Worm (Caenorhabditis elegans) whole organism, late embryonic: ENCODE measurements around the gene C06E7.2.

Experiments used
- F13H6.1 ChIP-seq: sonication (generic microtip); optimal IDR thresholded peaks from 2 replicates; lab custom pipeline; 2016; ENCODE audit warnings: missing genetic modification characterization, missing compliant biosample characterization
- Y22D7AL.16 ChIP-seq: sonication (generic microtip); optimal IDR thresholded peaks from 2 replicates; lab custom pipeline; 2016; ENCODE audit warnings: missing genetic modification characterization, missing compliant biosample characterization
- ama-1 ChIP-seq: fragments of 150-350 bp; optimal IDR thresholded peaks from 2 replicates; lab custom pipeline; 2014
- ceh-18 ChIP-seq: sonication (generic microtip); optimal IDR thresholded peaks from 2 replicates; lab custom pipeline; 2016; ENCODE audit warnings: missing genetic modification characterization, missing compliant biosample characterization
- ceh-19 ChIP-seq: fragments of 200-800 bp; sonication (Bioruptor generic); optimal IDR thresholded peaks from 2 replicates; lab custom pipeline; 2018; ENCODE audit warnings: mild to moderate bottlenecking, missing genetic modification characterization, missing compliant biosample characterization
- ceh-30 ChIP-seq: fragments of 150-350 bp; optimal IDR thresholded peaks from 2 replicates; lab custom pipeline; 2014; ENCODE audit warnings: missing biosample characterization, missing genetic modification characterization
- ceh-34 ChIP-seq: sonication (generic microtip); optimal IDR thresholded peaks from 2 replicates; lab custom pipeline; 2016; ENCODE audit warnings: mild to moderate bottlenecking, missing genetic modification characterization, missing compliant biosample characterization
- ceh-45 ChIP-seq: fragments of 200-800 bp; sonication (Bioruptor generic); IDR thresholded peaks from 2 replicates; pipeline ENCODE4 v1.3.6; 2022; ENCODE audit warnings: missing genetic modification reagents, missing genetic modification characterization, missing compliant biosample characterization
- dmd-4 ChIP-seq: sonication (generic microtip); optimal IDR thresholded peaks from 2 replicates; lab custom pipeline; 2016; ENCODE audit warnings: borderline replicate concordance, missing genetic modification characterization, missing compliant biosample characterization
- dve-1 ChIP-seq: sonication (generic microtip); optimal IDR thresholded peaks from 2 replicates; lab custom pipeline; 2017; ENCODE audit warnings: antibody characterized with exemption, mild to moderate bottlenecking, missing genetic modification characterization, missing compliant biosample characterization
- elt-2 ChIP-seq: sonication (generic microtip); optimal IDR thresholded peaks from 2 replicates; lab custom pipeline; 2016; ENCODE audit warnings: missing genetic modification reagents, missing genetic modification characterization, missing compliant biosample characterization
- elt-4 ChIP-seq: sonication (generic microtip); optimal IDR thresholded peaks from 2 replicates; lab custom pipeline; 2016; ENCODE audit warnings: missing genetic modification characterization, missing compliant biosample characterization
- eyg-1 ChIP-seq: sonication (generic microtip); optimal IDR thresholded peaks from 2 replicates; lab custom pipeline; 2016; ENCODE audit warnings: missing genotype, missing genetic modification characterization, missing compliant biosample characterization
- fkh-6 ChIP-seq: sonication (generic microtip); optimal IDR thresholded peaks from 2 replicates; lab custom pipeline; 2016; ENCODE audit warnings: missing genetic modification characterization, missing compliant biosample characterization
- gmeb-2 ChIP-seq: sonication (generic microtip); optimal IDR thresholded peaks from 2 replicates; lab custom pipeline; 2016; ENCODE audit warnings: missing genetic modification characterization, inconsistent platforms, missing compliant biosample characterization
- hlh-30 ChIP-seq: sonication (generic microtip); optimal IDR thresholded peaks from 2 replicates; lab custom pipeline; 2017; ENCODE audit warnings: antibody characterized with exemption, missing genetic modification characterization, missing compliant biosample characterization; ENCODE audit not compliant: insufficient read depth
- lim-6 ChIP-seq: sonication (generic microtip); optimal IDR thresholded peaks from 2 replicates; lab custom pipeline; 2016; ENCODE audit warnings: missing genetic modification characterization, missing compliant biosample characterization
- lin-11 ChIP-seq: fragments of 200-800 bp; sonication (Bioruptor generic); optimal IDR thresholded peaks from 2 replicates; lab custom pipeline; 2018; ENCODE audit warnings: mild to moderate bottlenecking, missing genetic modification characterization, missing compliant biosample characterization
- nfya-1 ChIP-seq: sonication (generic microtip); optimal IDR thresholded peaks from 2 replicates; lab custom pipeline; 2017; ENCODE audit warnings: missing genetic modification characterization, mild to moderate bottlenecking, missing compliant biosample characterization, antibody characterized with exemption, moderate library complexity
- nhr-11 ChIP-seq: fragments of 150-350 bp; optimal IDR thresholded peaks from 2 replicates; lab custom pipeline; 2014; ENCODE audit warnings: missing biosample characterization, missing genetic modification characterization
- nhr-232 ChIP-seq: sonication (generic microtip); optimal IDR thresholded peaks from 2 replicates; lab custom pipeline; 2016; ENCODE audit warnings: missing genetic modification characterization, missing compliant biosample characterization
- npax-4 ChIP-seq: sonication (generic microtip); optimal IDR thresholded peaks from 2 replicates; lab custom pipeline; 2016; ENCODE audit warnings: missing genetic modification characterization, missing compliant biosample characterization
- odd-2 ChIP-seq: sonication (generic microtip); optimal IDR thresholded peaks from 2 replicates; lab custom pipeline; 2017; ENCODE audit warnings: antibody characterized with exemption, mild to moderate bottlenecking, missing genetic modification characterization, missing compliant biosample characterization
- pag-3 ChIP-seq: sonication (generic microtip); optimal IDR thresholded peaks from 2 replicates; lab custom pipeline; 2016; ENCODE audit warnings: missing compliant biosample characterization, missing genetic modification characterization, borderline replicate concordance
- pax-1 ChIP-seq: fragments of 150-350 bp; optimal IDR thresholded peaks from 2 replicates; lab custom pipeline; 2014; ENCODE audit warnings: missing biosample characterization, missing genetic modification characterization
- pqm-1 ChIP-seq: sonication (generic microtip); optimal IDR thresholded peaks from 2 replicates; lab custom pipeline; 2016; ENCODE audit warnings: missing genetic modification characterization, missing compliant biosample characterization
- pros-1 ChIP-seq: fragments of 150-350 bp; optimal IDR thresholded peaks from 2 replicates; lab custom pipeline; 2014; ENCODE audit warnings: missing biosample characterization, missing genetic modification reagents, missing genetic modification characterization
- ref-2 ChIP-seq: sonication (generic microtip); optimal IDR thresholded peaks from 2 replicates; lab custom pipeline; 2016; ENCODE audit warnings: missing genetic modification characterization, missing compliant biosample characterization
- syd-9 ChIP-seq: sonication (generic microtip); optimal IDR thresholded peaks from 2 replicates; lab custom pipeline; 2016; ENCODE audit warnings: mild to moderate bottlenecking, missing genetic modification characterization, moderate library complexity, missing compliant biosample characterization
- tbx-2 ChIP-seq: sonication (generic microtip); optimal IDR thresholded peaks from 2 replicates; lab custom pipeline; 2016; ENCODE audit warnings: missing genetic modification characterization, missing compliant biosample characterization
- unc-3 ChIP-seq, 2 experiments: fragments of 200-800 bp in 1 of 2; sonication (Bioruptor generic) in 1 of 2; sonication (generic microtip) in 1 of 2; conservative IDR thresholded peaks in 1 of 2; optimal IDR thresholded peaks in 1 of 2; 2 replicates each; pipeline versions ENCODE4 v1.3.6 to Lab custom; 2016 to 2022; ENCODE audit warnings: missing compliant biosample characterization in 2 of 2, missing genetic modification characterization in 2 of 2, missing genetic modification reagents in 1 of 2
- unc-42 ChIP-seq: sonication (generic microtip); optimal IDR thresholded peaks from 2 replicates; lab custom pipeline; 2016; ENCODE audit warnings: missing genotype, missing genetic modification characterization, missing compliant biosample characterization
- unc-55 ChIP-seq: sonication (generic microtip); optimal IDR thresholded peaks from 2 replicates; lab custom pipeline; 2017; ENCODE audit warnings: missing biosample characterization, missing genetic modification reagents, missing genetic modification characterization
- unc-86 ChIP-seq: sonication (generic microtip); optimal IDR thresholded peaks from 2 replicates; lab custom pipeline; 2016; ENCODE audit warnings: missing genetic modification characterization, missing compliant biosample characterization
- zip-5 ChIP-seq: sonication (generic microtip); optimal IDR thresholded peaks from 2 replicates; lab custom pipeline; 2016; ENCODE audit warnings: missing genetic modification characterization, missing compliant biosample characterization

Gene C06E7.2

ce11 chrIV:5799577-5799976 is 39.7 kb upstream of the C06E7.2 start:
- no peak for TF ChIP-seq ama-1 (lab: Kevin White, UChicago)
- no peak for TF ChIP-seq dmd-4 (tag; lab: Kevin White, UChicago)
- no peak for TF ChIP-seq dve-1 (tag; lab: Kevin White, UChicago)
- no peak for TF ChIP-seq odd-2
- TF ChIP-seq tbx-2 (tag; lab: Kevin White, UChicago), result no peak
- no peak for TF ChIP-seq elt-2 (tag; lab: Kevin White, UChicago)
- no peak for TF ChIP-seq hlh-30 (tag; lab: Kevin White, UChicago)
- no peak for TF ChIP-seq lin-11 (tag; lab: Kevin White, UChicago)

- TF ChIP-seq zip-5 (tag; lab: Kevin White, UChicago), result no peak
- no peak for TF ChIP-seq elt-2 (tag; lab: Kevin White, UChicago)
- peak; percentile 75 for TF ChIP-seq unc-42
- TF ChIP-seq unc-3 (GFP tag; conservative IDR thresholded peaks at IDR 0.05; lab: Robert Waterston, UW), result no peak
- TF ChIP-seq unc-3 (tag; optimal IDR thresholded peaks at IDR 0.05; lab: Kevin White, UChicago), result peak; percentile 19
Observed at ce11 chrIV:5803510-5804013, 35.7 kb upstream of the C06E7.2 start.

- TF ChIP-seq odd-2, result no peak
- TF ChIP-seq nhr-232 (tag; lab: Kevin White, UChicago), result no peak
- TF ChIP-seq gmeb-2, result no peak
- TF ChIP-seq nhr-11 (tag; lab: Kevin White, UChicago), result no peak
- TF ChIP-seq ceh-34 (tag; lab: Kevin White, UChicago), result no peak
- TF ChIP-seq ceh-18 (tag; lab: Kevin White, UChicago), result no peak
- no peak for TF ChIP-seq pag-3 (tag; lab: Kevin White, UChicago)
- TF ChIP-seq pros-1 (tag; lab: Kevin White, UChicago), result no peak
- TF ChIP-seq fkh-6, result no peak
- no peak for TF ChIP-seq unc-86 (tag; lab: Kevin White, UChicago)
- no peak for TF ChIP-seq hlh-30 (tag; lab: Kevin White, UChicago)
- no peak for TF ChIP-seq eyg-1 (tag; lab: Kevin White, UChicago)
- TF ChIP-seq dve-1 (tag; lab: Kevin White, UChicago), result no peak
- no peak for TF ChIP-seq lim-6
- TF ChIP-seq ref-2 (tag; lab: Kevin White, UChicago), result no peak
- peak; percentile 30 for TF ChIP-seq unc-42
- TF ChIP-seq syd-9, result no peak
- TF ChIP-seq unc-55, result peak; percentile 39
- TF ChIP-seq elt-4 (tag; lab: Kevin White, UChicago), result no peak
- TF ChIP-seq ceh-19, result no peak
- TF ChIP-seq nfya-1 (tag; lab: Kevin White, UChicago), result peak; percentile 85
- TF ChIP-seq pqm-1 (tag; lab: Kevin White, UChicago), result no peak
- TF ChIP-seq Y22D7AL.16 (tag; lab: Kevin White, UChicago), result no peak
Observed at ce11 chrIV:5805477-5805876, 33.8 kb upstream of the C06E7.2 start.

ce11 chrIV:5806348-5806747 is 32.9 kb upstream of the C06E7.2 start:
- no peak for TF ChIP-seq npax-4 (tag; lab: Kevin White, UChicago)
- TF ChIP-seq pax-1 (tag; lab: Kevin White, UChicago), result peak; percentile 96
- TF ChIP-seq F13H6.1 (tag; lab: Kevin White, UChicago), result no peak
- no peak for TF ChIP-seq unc-3 (GFP tag; conservative IDR thresholded peaks at IDR 0.05; lab: Robert Waterston, UW)
- no peak for TF ChIP-seq unc-3 (tag; optimal IDR thresholded peaks at IDR 0.05; lab: Kevin White, UChicago)
- TF ChIP-seq unc-42, result no peak
- no peak for TF ChIP-seq ceh-30
- TF ChIP-seq ceh-45 (GFP tag; lab: Robert Waterston, UW), result no peak

ce11 chrIV:5806909-5807308 is 32.4 kb upstream of the C06E7.2 start, which contains the start of gene lntl-1:
lntl-1 (minus strand) TSS chrIV:5807093.
- TF ChIP-seq tbx-2 (tag; lab: Kevin White, UChicago) (no peak), nfya-1 (tag; lab: Kevin White, UChicago) (peak; percentile 85)
